Worm (Caenorhabditis elegans): ENCODE results near the gene C52B9.19.

DNA sequence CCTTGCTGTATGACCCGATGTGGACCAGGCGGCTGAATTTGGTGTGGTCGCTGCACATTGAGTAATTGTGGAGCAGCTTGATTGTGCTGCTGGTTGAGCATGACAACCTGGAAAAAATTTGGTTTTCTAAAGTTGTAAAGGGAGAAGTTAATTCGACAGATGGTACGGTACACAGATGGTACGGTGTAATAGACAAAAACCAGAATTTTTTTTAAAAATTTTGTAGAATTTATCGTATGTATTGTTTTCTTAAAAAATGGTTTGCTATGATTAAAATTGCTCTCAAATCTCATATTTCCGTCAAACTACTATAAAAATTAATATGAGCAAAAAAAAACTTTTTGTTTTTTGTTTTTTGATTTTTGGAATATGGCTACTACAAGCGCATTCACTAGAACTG is 24.5 kb downstream of the C52B9.19 start, which contains the start of gene pqn-15:
- no peak for TF ChIP-seq nhr-28 (tag; optimal IDR thresholded peaks at IDR 0.05)
- no peak for TF ChIP-seq ztf-11 (tag; optimal IDR thresholded peaks at IDR 0.05)
- no peak for TF ChIP-seq sptf-1 (tag; optimal IDR thresholded peaks at IDR 0.05)
- TF ChIP-seq mep-1 (tag; optimal IDR thresholded peaks at IDR 0.05): no peak
- TF ChIP-seq ceh-83 (GFP tag; optimal IDR thresholded peaks at IDR 0.05): no peak
- no peak for TF ChIP-seq drap-1 (GFP tag; optimal IDR thresholded peaks at IDR 0.05)
- no peak for TF ChIP-seq pha-4 (tag; optimal IDR thresholded peaks at IDR 0.05)
- TF ChIP-seq lin-32 (GFP tag; optimal IDR thresholded peaks at IDR 0.05): no peak
- TF ChIP-seq elt-3 (tag; optimal IDR thresholded peaks at IDR 0.05): no peak
- TF ChIP-seq M03D4.4 (tag; optimal IDR thresholded peaks at IDR 0.05): no peak
- TF ChIP-seq unc-62 (GFP tag; optimal IDR thresholded peaks at IDR 0.05): no peak
- TF ChIP-seq blmp-1 (tag; optimal IDR thresholded peaks at IDR 0.05): no peak

Data from whole organism, mixed stage, embryonic.